Fruit fly (Drosophila melanogaster) whole organism, embryonic: ENCODE measurements around the gene TotZ.

Experiments
- Blimp-1 ChIP-seq: fragments of 200-800 bp; sonication (Bioruptor generic); optimal IDR thresholded peaks from 3 replicates; lab custom pipeline; 2018; ENCODE audit warnings: missing biosample characterization, missing genetic modification characterization, mild to moderate bottlenecking, moderate library complexity, missing genetic modification reagents
- CG10147 ChIP-seq: fragments of 200-800 bp; sonication (Bioruptor generic); optimal IDR thresholded peaks from 2 replicates; lab custom pipeline; 2019; ENCODE audit warnings: missing biosample characterization, mild to moderate bottlenecking, missing genetic modification characterization, moderate library complexity
- CG10654 ChIP-seq: fragments of 200-800 bp; sonication (Bioruptor generic); optimal IDR thresholded peaks from 2 replicates; lab custom pipeline; 2016; ENCODE audit warnings: missing biosample characterization, missing genetic modification characterization
- CG11723 ChIP-seq: fragments of 200-800 bp; sonication (Bioruptor generic); optimal IDR thresholded peaks from 2 replicates; lab custom pipeline; 2017; ENCODE audit warnings: missing biosample characterization, mild to moderate bottlenecking, missing genetic modification characterization
- CG13894 ChIP-seq: fragments of 200-800 bp; sonication (Bioruptor generic); optimal IDR thresholded peaks from 3 replicates; lab custom pipeline; 2018; ENCODE audit warnings: missing biosample characterization, mild to moderate bottlenecking, missing genetic modification characterization, moderate library complexity
- CG14710 ChIP-seq: fragments of 200-800 bp; sonication (Bioruptor generic); optimal IDR thresholded peaks from 3 replicates; lab custom pipeline; 2019; ENCODE audit warnings: missing biosample characterization, mild to moderate bottlenecking, missing genetic modification characterization, moderate library complexity
- CG14965 ChIP-seq: fragments of 200-800 bp; sonication (Bioruptor generic); optimal IDR thresholded peaks from 2 replicates; lab custom pipeline; 2016; ENCODE audit warnings: missing biosample characterization, missing genetic modification characterization, borderline replicate concordance
- CG15269 ChIP-seq: fragments of 200-800 bp; sonication (Bioruptor generic); optimal IDR thresholded peaks from 2 replicates; lab custom pipeline; 2018; ENCODE audit warnings: missing biosample characterization, mild to moderate bottlenecking, missing genetic modification characterization, moderate library complexity
- CG1603 ChIP-seq: fragments of 200-800 bp; sonication (Bioruptor generic); optimal IDR thresholded peaks from 2 replicates; lab custom pipeline; 2019; ENCODE audit warnings: missing biosample characterization, mild to moderate bottlenecking, missing genetic modification characterization, moderate library complexity
- CG17328 ChIP-seq: fragments of 200-800 bp; sonication (Bioruptor generic); IDR thresholded peaks from 2 replicates; pipeline ENCODE4 v1.3.6; 2022; ENCODE audit warnings: missing biosample characterization, missing genetic modification characterization
- CG17385 ChIP-seq: fragments of 200-800 bp; sonication (Bioruptor generic); optimal IDR thresholded peaks from 3 replicates; lab custom pipeline; 2018; ENCODE audit warnings: missing biosample characterization, mild to moderate bottlenecking, missing genetic modification characterization
- CG17829 ChIP-seq: fragments of 200-800 bp; optimal IDR thresholded peaks from 2 replicates; lab custom pipeline; 2019; ENCODE audit warnings: missing biosample characterization, mild to moderate bottlenecking, missing genetic modification characterization, moderate library complexity
- CG18619 ChIP-seq: fragments of 200-800 bp; sonication (Bioruptor generic); optimal IDR thresholded peaks from 3 replicates; lab custom pipeline; 2017; ENCODE audit warnings: missing biosample characterization, mild to moderate bottlenecking, missing genetic modification characterization
- CG3281 ChIP-seq: fragments of 200-800 bp; sonication (Bioruptor generic); optimal IDR thresholded peaks from 3 replicates; lab custom pipeline; 2017; ENCODE audit warnings: missing biosample characterization, mild to moderate bottlenecking, missing genetic modification characterization
- CG3838 ChIP-seq: fragments of 200-800 bp; sonication (Bioruptor generic); optimal IDR thresholded peaks from 3 replicates; lab custom pipeline; 2016; ENCODE audit warnings: missing biosample characterization, missing genetic modification characterization
- CG4424 ChIP-seq: fragments of 200-800 bp; sonication (Bioruptor generic); optimal IDR thresholded peaks from 3 replicates; lab custom pipeline; 2016; ENCODE audit warnings: missing biosample characterization, missing genetic modification characterization
- CG6689 ChIP-seq: fragments of 200-800 bp; sonication (Bioruptor generic); IDR thresholded peaks from 2 replicates; pipeline ENCODE4 v1.3.6; 2022; ENCODE audit warnings: missing biosample characterization, missing genetic modification characterization
- CG6791 ChIP-seq: fragments of 200-800 bp; sonication (Bioruptor generic); IDR thresholded peaks from 3 replicates; pipeline ENCODE4 v1.3.6; 2022; ENCODE audit warnings: missing biosample characterization, missing genetic modification characterization; ENCODE audit not compliant: partially characterized antibody
- CG9727 ChIP-seq: fragments of 200-800 bp; sonication (Bioruptor generic); optimal IDR thresholded peaks from 3 replicates; lab custom pipeline; 2017; ENCODE audit warnings: missing biosample characterization, mild to moderate bottlenecking, missing genetic modification characterization
- CHES-1-like ChIP-seq: fragments of 200-800 bp; sonication (Bioruptor generic); optimal IDR thresholded peaks from 2 replicates; lab custom pipeline; 2016; ENCODE audit warnings: missing biosample characterization, missing genetic modification characterization
- Chrac-16 ChIP-seq: fragments of 200-800 bp; sonication (Bioruptor generic); optimal IDR thresholded peaks from 3 replicates; lab custom pipeline; 2016; ENCODE audit warnings: missing biosample characterization, missing genetic modification characterization
- D19B ChIP-seq: fragments of 200-800 bp; sonication (Bioruptor generic); optimal IDR thresholded peaks from 2 replicates; lab custom pipeline; 2017; ENCODE audit warnings: missing biosample characterization, mild to moderate bottlenecking, missing genetic modification characterization
- Dfd ChIP-seq, 2 experiments: fragments of >200 bp; optimal IDR thresholded peaks; 2 replicates each; lab custom pipeline; 2017; ENCODE audit warnings: missing biosample characterization in 2 of 2, missing genetic modification characterization in 2 of 2
- Drgx ChIP-seq: fragments of 200-800 bp; sonication (Bioruptor generic); IDR thresholded peaks from 2 replicates; pipeline ENCODE4 v1.3.6; 2022; ENCODE audit warnings: missing biosample characterization, missing genetic modification characterization
- Ets97D ChIP-seq: fragments of 200-800 bp; sonication (Bioruptor generic); optimal IDR thresholded peaks from 3 replicates; lab custom pipeline; 2016; ENCODE audit warnings: missing biosample characterization, missing genetic modification characterization
- Fer3 ChIP-seq: fragments of 200-800 bp; sonication (Bioruptor generic); optimal IDR thresholded peaks from 2 replicates; lab custom pipeline; 2018; ENCODE audit warnings: missing biosample characterization, mild to moderate bottlenecking, missing genetic modification characterization, moderate library complexity
- HHEX ChIP-seq: fragments of 200-800 bp; sonication (Bioruptor generic); optimal IDR thresholded peaks from 3 replicates; lab custom pipeline; 2017; ENCODE audit warnings: missing biosample characterization, mild to moderate bottlenecking, missing genetic modification characterization, missing genetic modification reagents
- HLH4C ChIP-seq: fragments of 200-800 bp; sonication (Bioruptor generic); IDR thresholded peaks from 3 replicates; pipeline ENCODE4 v1.3.6; 2022; ENCODE audit warnings: missing biosample characterization, missing genetic modification characterization; ENCODE audit not compliant: partially characterized antibody
- Hmr ChIP-seq: fragments of 200-800 bp; sonication (Bioruptor generic); optimal IDR thresholded peaks from 3 replicates; lab custom pipeline; 2017; ENCODE audit warnings: mild to moderate bottlenecking, missing biosample characterization, missing genetic modification reagents, missing genetic modification characterization
- Kr ChIP-seq: fragments of 200-800 bp; sonication (Bioruptor generic); optimal IDR thresholded peaks from 2 replicates; lab custom pipeline; 2017; ENCODE audit warnings: missing biosample characterization, mild to moderate bottlenecking, missing genetic modification characterization
- Mad ChIP-seq: fragments of 200-800 bp; sonication (Bioruptor generic); optimal IDR thresholded peaks from 2 replicates; lab custom pipeline; 2016; ENCODE audit warnings: missing biosample characterization, missing genetic modification characterization
- NFAT ChIP-seq: fragments of 200-800 bp; sonication (Bioruptor generic); IDR thresholded peaks from 2 replicates; pipeline ENCODE4 v1.3.6; 2022; ENCODE audit warnings: missing biosample characterization, missing genetic modification characterization
- Nf-YC ChIP-seq: fragments of 200-800 bp; optimal IDR thresholded peaks from 3 replicates; lab custom pipeline; 2019; ENCODE audit warnings: missing biosample characterization, mild to moderate bottlenecking, missing genetic modification characterization, moderate library complexity
- Scr ChIP-seq: fragments of 200-800 bp; sonication (Bioruptor generic); IDR thresholded peaks from 2 replicates; pipeline ENCODE4 v1.3.6; 2022; ENCODE audit warnings: missing biosample characterization, missing genetic modification characterization; ENCODE audit not compliant: partially characterized antibody
- Six4 ChIP-seq: fragments of 200-800 bp; sonication (Bioruptor generic); optimal IDR thresholded peaks from 2 replicates; lab custom pipeline; 2016; ENCODE audit warnings: missing biosample characterization, missing genetic modification characterization
- Sry-β ChIP-seq: fragments of 200-800 bp; sonication (Bioruptor generic); optimal IDR thresholded peaks from 2 replicates; lab custom pipeline; 2018; ENCODE audit warnings: missing biosample characterization, mild to moderate bottlenecking, missing genetic modification characterization, moderate library complexity
- Xrp1 ChIP-seq: fragments of 200-800 bp; sonication (Bioruptor generic); IDR thresholded peaks from 2 replicates; pipeline ENCODE4 v1.3.6; 2022; ENCODE audit warnings: missing biosample characterization, missing genetic modification characterization
- ara ChIP-seq: fragments of 200-800 bp; sonication (Bioruptor generic); IDR thresholded peaks from 2 replicates; pipeline ENCODE4 v1.3.6; 2022; ENCODE audit warnings: missing biosample characterization, missing genetic modification characterization
- bcd ChIP-seq: fragments of 200-800 bp; sonication (Bioruptor generic); optimal IDR thresholded peaks from 2 replicates; lab custom pipeline; 2017; ENCODE audit warnings: missing biosample characterization, mild to moderate bottlenecking, missing genetic modification characterization
- br ChIP-seq: fragments of >200 bp; optimal IDR thresholded peaks from 2 replicates; lab custom pipeline; 2017
- bsh ChIP-seq, 2 experiments: fragments of 200-800 bp; sonication (Bioruptor generic); optimal IDR thresholded peaks; 2 replicates each; lab custom pipeline; 2017 to 2018; ENCODE audit warnings: mild to moderate bottlenecking in 2 of 2, missing biosample characterization in 2 of 2, missing genetic modification characterization in 2 of 2, moderate library complexity in 1 of 2
- dpn ChIP-seq, 2 experiments: fragments of 200-800 bp; sonication (Bioruptor generic); optimal IDR thresholded peaks; 3 replicates each; lab custom pipeline; 2016; ENCODE audit warnings: missing biosample characterization in 2 of 2, missing genetic modification characterization in 2 of 2
- gcm2 ChIP-seq: fragments of 200-800 bp; sonication (Bioruptor generic); optimal IDR thresholded peaks from 2 replicates; lab custom pipeline; 2016; ENCODE audit warnings: missing biosample characterization, missing genetic modification characterization
- gem ChIP-seq: fragments of 200-800 bp; sonication (Bioruptor generic); optimal IDR thresholded peaks from 2 replicates; lab custom pipeline; 2019; ENCODE audit warnings: missing biosample characterization, mild to moderate bottlenecking, missing genetic modification characterization, moderate library complexity
- grn ChIP-seq: fragments of 200-800 bp; sonication (Bioruptor generic); optimal IDR thresholded peaks from 3 replicates; lab custom pipeline; 2017; ENCODE audit warnings: missing biosample characterization, missing genetic modification characterization
- hkb ChIP-seq, 2 experiments: fragments of 200-800 bp in 1 of 2; fragments of >200 bp in 1 of 2; sonication (Bioruptor generic) in 1 of 2; IDR thresholded peaks in 1 of 2; optimal IDR thresholded peaks in 1 of 2; 2 replicates each; pipeline versions ENCODE4 v1.3.6 to Lab custom; 2017 to 2022; ENCODE audit warnings: missing biosample characterization in 1 of 2, missing genetic modification characterization in 1 of 2
- lilli ChIP-seq: fragments of 200-800 bp; sonication (Bioruptor generic); optimal IDR thresholded peaks from 3 replicates; lab custom pipeline; 2016; ENCODE audit warnings: missing biosample characterization, missing genetic modification characterization
- mirr ChIP-seq: fragments of 200-800 bp; sonication (Bioruptor generic); optimal IDR thresholded peaks from 3 replicates; lab custom pipeline; 2018; ENCODE audit warnings: missing biosample characterization, mild to moderate bottlenecking, missing genetic modification characterization
- peb ChIP-seq: fragments of 200-800 bp; sonication (Bioruptor generic); IDR thresholded peaks from 2 replicates; pipeline ENCODE4 v1.3.6; 2022; ENCODE audit warnings: missing biosample characterization, missing genetic modification characterization
- toy ChIP-seq: fragments of 200-800 bp; sonication (Bioruptor generic); IDR thresholded peaks from 2 replicates; pipeline ENCODE4 v1.3.6; 2022; ENCODE audit warnings: missing biosample characterization, missing genetic modification characterization
- unpg ChIP-seq: fragments of 200-800 bp; sonication (Bioruptor generic); optimal IDR thresholded peaks from 3 replicates; lab custom pipeline; 2018; ENCODE audit warnings: missing biosample characterization, mild to moderate bottlenecking, missing genetic modification characterization, moderate library complexity

TotZ gene

dm6 chr3R:20914103-20914502 is 36.6 kb downstream of the TotZ start, which contains the start of gene hdly (continued):
- TF ChIP-seq CG17829 (tag; lab: Kevin White, UChicago) (no peak), Blimp-1 (GFP tag; lab: Kevin White, UChicago) (no peak), Scr (GFP tag; lab: Robert Waterston, UW) (no peak), HLH4C (GFP tag; lab: Robert Waterston, UW) (no peak), mirr (GFP tag; lab: Kevin White, UChicago) (peak; percentile 75), CG11723 (GFP tag; lab: Kevin White, UChicago) (no peak), CG10654 (GFP tag; lab: Kevin White, UChicago) (no peak), CHES-1-like (GFP tag; lab: Kevin White, UChicago) (no peak), CG6689 (GFP tag; lab: Robert Waterston, UW) (no peak), unpg (GFP tag; lab: Kevin White, UChicago) (no peak), NFAT (GFP tag; lab: Robert Waterston, UW) (0 out of 2 replicates have a peak, but pooled peaks have one; percentile 6), ara (GFP tag; lab: Robert Waterston, UW) (no peak), CG14710 (no peak), bsh (GFP tag; optimal IDR thresholded peaks at IDR 0.05; lab: Kevin White, UChicago) (peak in 1 of 2 experiments; percentile 99), CG17328 (GFP tag; lab: Robert Waterston, UW) (no peak), CG17385 (GFP tag; lab: Kevin White, UChicago) (peak; percentile 20), CG1603 (no peak), grn (GFP tag; lab: Kevin White, UChicago) (no peak), toy (GFP tag; lab: Robert Waterston, UW) (no peak), CG3838 (GFP tag; lab: Kevin White, UChicago) (no peak), Sry-β (GFP tag; lab: Kevin White, UChicago) (no peak), CG10147 (GFP tag; lab: Kevin White, UChicago) (no peak), CG14965 (GFP tag; lab: Kevin White, UChicago) (no peak), Hmr (GFP tag; lab: Kevin White, UChicago) (peak; percentile 55), Ets97D (GFP tag; lab: Kevin White, UChicago) (no peak), Six4 (GFP tag; lab: Kevin White, UChicago) (no peak), CG9727 (GFP tag; lab: Kevin White, UChicago) (no peak), Mad (GFP tag; lab: Kevin White, UChicago) (no peak), bcd (GFP tag; lab: Kevin White, UChicago) (no peak), D19B (GFP tag; lab: Kevin White, UChicago) (no peak), Chrac-16 (GFP tag; lab: Kevin White, UChicago) (no peak), Fer3 (tag; lab: Kevin White, UChicago) (peak; percentile 34), Xrp1 (GFP tag; lab: Robert Waterston, UW) (no peak), br (no peak), gcm2 (GFP tag; lab: Kevin White, UChicago) (no peak), lilli (no peak), Kr (GFP tag; lab: Kevin White, UChicago) (no peak), CG3281 (GFP tag; lab: Kevin White, UChicago) (peak; percentile 21), Nf-YC (tag; lab: Kevin White, UChicago) (no peak), CG4424 (GFP tag; lab: Kevin White, UChicago) (no peak), gem (tag; lab: Kevin White, UChicago) (no peak), HHEX (peak; percentile 24), Dfd (GFP tag; optimal IDR thresholded peaks at IDR 0.05; lab: Kevin White, UChicago) (no peak), CG15269 (tag; lab: Kevin White, UChicago) (peak; percentile 51), Drgx (GFP tag; lab: Robert Waterston, UW) (peak; percentile 99), dpn (GFP tag; optimal IDR thresholded peaks at IDR 0.05; lab: Kevin White, UChicago) (peak in 1 of 2 experiments; percentile 10), CG6791 (GFP tag; lab: Robert Waterston, UW) (no peak), hkb (optimal IDR thresholded peaks at IDR 0.05; lab: Kevin White, UChicago) (no peak), hkb (GFP tag; IDR thresholded peaks at IDR 0.05; lab: Robert Waterston, UW) (0 out of 2 replicates have a peak, but pooled peaks have one; percentile 38), peb (GFP tag; lab: Robert Waterston, UW) (no peak), CG18619 (GFP tag; lab: Kevin White, UChicago) (no peak), CG13894 (no peak)
